Fruit fly (Drosophila melanogaster) whole organism, embryonic: ENCODE results near the gene Atg2.

Source experiments
- Antp ChIP-seq: fragments of 200-800 bp; sonication (Bioruptor generic); optimal IDR thresholded peaks from 3 replicates; lab custom pipeline; 2016; ENCODE audit warnings: missing biosample characterization, missing genetic modification characterization
- Atf-2 ChIP-seq: fragments of 200-800 bp; sonication (Bioruptor generic); optimal IDR thresholded peaks from 2 replicates; lab custom pipeline; 2016; ENCODE audit warnings: missing biosample characterization, missing genetic modification characterization
- Awh ChIP-seq: fragments of 200-800 bp; sonication (Bioruptor generic); IDR thresholded peaks from 2 replicates; pipeline ENCODE4, ENCODE4 v1.3.6; 2022; ENCODE audit warnings: missing biosample characterization, missing genetic modification characterization
- B-H1 ChIP-seq: fragments of 200-800 bp; sonication (Bioruptor generic); IDR thresholded peaks from 3 replicates; pipeline ENCODE4 v1.3.6; 2022; ENCODE audit warnings: missing biosample characterization, missing genetic modification characterization
- Bgb ChIP-seq: fragments of 200-800 bp; sonication (Bioruptor generic); IDR thresholded peaks from 2 replicates; pipeline ENCODE4 v1.3.6; 2022; ENCODE audit warnings: missing biosample characterization, missing genetic modification characterization; ENCODE audit not compliant: partially characterized antibody
- CG10274 ChIP-seq: fragments of 200-800 bp; sonication (Bioruptor generic); optimal IDR thresholded peaks from 3 replicates; lab custom pipeline; 2017; ENCODE audit warnings: missing biosample characterization, mild to moderate bottlenecking, missing genetic modification characterization
- CG10366 ChIP-seq: fragments of 200-800 bp; sonication (Bioruptor generic); IDR thresholded peaks from 2 replicates; pipeline ENCODE4 v1.3.6; 2022; ENCODE audit warnings: missing biosample characterization, missing genetic modification characterization
- CG11093 ChIP-seq: fragments of 200-800 bp; sonication (Bioruptor generic); IDR thresholded peaks from 3 replicates; pipeline ENCODE4 v1.3.6; 2022; ENCODE audit warnings: missing biosample characterization, missing genetic modification characterization
- CG11695 ChIP-seq: fragments of 200-800 bp; sonication (Bioruptor generic); IDR thresholded peaks from 3 replicates; pipeline ENCODE4 v1.3.6; 2022; ENCODE audit warnings: missing biosample characterization, missing genetic modification characterization
- CG11723 ChIP-seq: fragments of 200-800 bp; sonication (Bioruptor generic); optimal IDR thresholded peaks from 2 replicates; lab custom pipeline; 2017; ENCODE audit warnings: missing biosample characterization, mild to moderate bottlenecking, missing genetic modification characterization
- CG12659 ChIP-seq: fragments of 200-800 bp; sonication (Bioruptor generic); optimal IDR thresholded peaks from 3 replicates; lab custom pipeline; 2017; ENCODE audit warnings: mild to moderate bottlenecking, missing biosample characterization, missing genetic modification reagents, missing genetic modification characterization
- CG12942 ChIP-seq: fragments of 200-800 bp; sonication (Bioruptor generic); optimal IDR thresholded peaks from 3 replicates; lab custom pipeline; 2016; ENCODE audit warnings: missing biosample characterization, missing genetic modification characterization
- CG13775 ChIP-seq: fragments of 200-800 bp; sonication (Bioruptor generic); optimal IDR thresholded peaks from 3 replicates; lab custom pipeline; 2017; ENCODE audit warnings: missing biosample characterization, mild to moderate bottlenecking, missing genetic modification characterization
- CG1602 ChIP-seq: fragments of 200-800 bp; sonication (Bioruptor generic); optimal IDR thresholded peaks from 3 replicates; lab custom pipeline; 2016; ENCODE audit warnings: missing biosample characterization, missing genetic modification characterization
- CG1603 ChIP-seq: fragments of 200-800 bp; sonication (Bioruptor generic); optimal IDR thresholded peaks from 2 replicates; lab custom pipeline; 2019; ENCODE audit warnings: missing biosample characterization, mild to moderate bottlenecking, missing genetic modification characterization, moderate library complexity
- CG17612 ChIP-seq: fragments of 200-800 bp; sonication (Bioruptor generic); IDR thresholded peaks from 2 replicates; pipeline ENCODE4 v1.3.6; 2022; ENCODE audit warnings: missing biosample characterization, missing genetic modification characterization
- CG2875 ChIP-seq: fragments of 200-800 bp; sonication (Bioruptor generic); optimal IDR thresholded peaks from 2 replicates; lab custom pipeline; 2017; ENCODE audit warnings: missing biosample characterization, mild to moderate bottlenecking, missing genetic modification characterization, missing genetic modification reagents
- CG30020 ChIP-seq: fragments of 200-800 bp; optimal IDR thresholded peaks from 2 replicates; lab custom pipeline; 2019; ENCODE audit warnings: missing biosample characterization, mild to moderate bottlenecking, missing genetic modification characterization, moderate library complexity
- CG3065 ChIP-seq: fragments of 200-800 bp; sonication (Bioruptor generic); optimal IDR thresholded peaks from 2 replicates; lab custom pipeline; 2016; ENCODE audit warnings: missing biosample characterization, missing genetic modification characterization
- CG3281 ChIP-seq: fragments of 200-800 bp; sonication (Bioruptor generic); optimal IDR thresholded peaks from 3 replicates; lab custom pipeline; 2017; ENCODE audit warnings: missing biosample characterization, mild to moderate bottlenecking, missing genetic modification characterization
- CG33213 ChIP-seq: fragments of 200-800 bp; sonication (Bioruptor generic); optimal IDR thresholded peaks from 3 replicates; lab custom pipeline; 2016; ENCODE audit warnings: missing biosample characterization, missing genetic modification characterization
- CG7357 ChIP-seq: fragments of 200-800 bp; sonication (Bioruptor generic); IDR thresholded peaks from 3 replicates; pipeline ENCODE4 v1.3.6; 2022; ENCODE audit warnings: missing biosample characterization, missing genetic modification characterization
- D19A ChIP-seq: fragments of 200-800 bp; optimal IDR thresholded peaks from 3 replicates; lab custom pipeline; 2019; ENCODE audit warnings: missing biosample characterization, mild to moderate bottlenecking, missing genetic modification characterization, moderate library complexity
- Ets65A ChIP-seq: fragments of 200-800 bp; sonication (Bioruptor generic); peaks from one replicate; lab custom pipeline; 2016; ENCODE audit warnings: missing biosample characterization, missing genetic modification characterization
- H2.0 ChIP-seq: fragments of 200-800 bp; sonication (Bioruptor generic); IDR thresholded peaks from 2 replicates; pipeline ENCODE4 v1.3.6; 2022; ENCODE audit warnings: missing biosample characterization, missing genetic modification characterization
- HHEX ChIP-seq: fragments of 200-800 bp; sonication (Bioruptor generic); optimal IDR thresholded peaks from 3 replicates; lab custom pipeline; 2017; ENCODE audit warnings: missing biosample characterization, mild to moderate bottlenecking, missing genetic modification characterization, missing genetic modification reagents
- Hr39 ChIP-seq: fragments of >200 bp; optimal IDR thresholded peaks from 2 replicates; lab custom pipeline; 2017
- Mad ChIP-seq: fragments of 200-800 bp; sonication (Bioruptor generic); optimal IDR thresholded peaks from 2 replicates; lab custom pipeline; 2016; ENCODE audit warnings: missing biosample characterization, missing genetic modification characterization
- Med ChIP-seq: fragments of 200-800 bp; sonication (Bioruptor generic); peaks from one replicate; lab custom pipeline; 2016; ENCODE audit warnings: missing biosample characterization, missing genetic modification characterization, mild to moderate bottlenecking, inconsistent platforms, moderate library complexity
- NK7.1 ChIP-seq: fragments of 200-800 bp; sonication (Bioruptor generic); optimal IDR thresholded peaks from 3 replicates; lab custom pipeline; 2016; ENCODE audit warnings: missing biosample characterization, missing genetic modification characterization
- ac ChIP-seq: fragments of 200-800 bp; sonication (Bioruptor generic); optimal IDR thresholded peaks from 3 replicates; lab custom pipeline; 2017; ENCODE audit warnings: missing biosample characterization, mild to moderate bottlenecking, missing genetic modification characterization
- ase ChIP-seq: fragments of 200-800 bp; sonication (Bioruptor generic); IDR thresholded peaks from 3 replicates; pipeline ENCODE4 v1.3.6; 2022; ENCODE audit warnings: missing biosample characterization, missing genetic modification characterization
- ci ChIP-seq: fragments of 200-800 bp; sonication (Bioruptor generic); IDR thresholded peaks from 3 replicates; pipeline ENCODE4 v1.3.6; 2022; ENCODE audit warnings: missing biosample characterization, missing genetic modification characterization
- crp ChIP-seq, 2 experiments: fragments of 200-800 bp; sonication (Bioruptor generic); optimal IDR thresholded peaks; 2 replicates in 1 of 2; 3 replicates in 1 of 2; lab custom pipeline; 2017; ENCODE audit warnings: missing biosample characterization in 2 of 2, missing genetic modification characterization in 2 of 2, mild to moderate bottlenecking in 1 of 2, moderate library complexity in 1 of 2
- danr ChIP-seq: fragments of 200-800 bp; sonication (Bioruptor generic); IDR thresholded peaks from 2 replicates; pipeline ENCODE4 v1.3.6; 2022; ENCODE audit warnings: missing biosample characterization, missing genetic modification characterization
- en ChIP-seq: fragments of 200-800 bp; sonication (Bioruptor generic); optimal IDR thresholded peaks from 2 replicates; lab custom pipeline; 2016; ENCODE audit warnings: missing biosample characterization, missing genetic modification characterization
- fru ChIP-seq: fragments of >200 bp; optimal IDR thresholded peaks from 2 replicates; lab custom pipeline; 2017
- gsb ChIP-seq: fragments of 200-800 bp; sonication (Bioruptor generic); IDR thresholded peaks from 2 replicates; pipeline ENCODE4 v1.3.6; 2022; ENCODE audit warnings: missing biosample characterization, missing genetic modification characterization
- gt ChIP-seq: fragments of 200-800 bp; sonication (Bioruptor generic); IDR thresholded peaks from 2 replicates; pipeline ENCODE4 v1.3.6; 2022; ENCODE audit warnings: missing biosample characterization, missing genetic modification characterization
- lilli ChIP-seq: fragments of 200-800 bp; sonication (Bioruptor generic); optimal IDR thresholded peaks from 3 replicates; lab custom pipeline; 2016; ENCODE audit warnings: missing biosample characterization, missing genetic modification characterization
- nerfin-2 ChIP-seq: fragments of 200-800 bp; sonication (Bioruptor generic); IDR thresholded peaks from 2 replicates; pipeline ENCODE4 v1.3.6; 2022; ENCODE audit warnings: missing biosample characterization, missing genetic modification characterization; ENCODE audit not compliant: partially characterized antibody
- nmo ChIP-seq: fragments of 200-800 bp; sonication (Bioruptor generic); optimal IDR thresholded peaks from 2 replicates; lab custom pipeline; 2018; ENCODE audit warnings: missing biosample characterization, mild to moderate bottlenecking, missing genetic modification characterization, moderate library complexity
- odd ChIP-seq: fragments of 200-800 bp; sonication (Bioruptor generic); optimal IDR thresholded peaks from 2 replicates; lab custom pipeline; 2017; ENCODE audit warnings: missing biosample characterization, mild to moderate bottlenecking, missing genetic modification characterization
- p53 ChIP-seq: fragments of 200-800 bp; sonication (Bioruptor generic); optimal IDR thresholded peaks from 2 replicates; lab custom pipeline; 2016; ENCODE audit warnings: missing biosample characterization, missing genetic modification characterization
- pan ChIP-seq, 4 experiments: fragments of >200 bp in 3 of 4; fragments of 200-800 bp in 1 of 4; sonication (Bioruptor generic) in 1 of 4; optimal IDR thresholded peaks in 3 of 4; IDR thresholded peaks in 1 of 4; 2 replicates each; pipeline versions ENCODE4 v1.3.6 to Lab custom; 2017 to 2022; ENCODE audit warnings: missing biosample characterization in 2 of 4, missing genetic modification characterization in 2 of 4, mixed read lengths in 1 of 4
- rib ChIP-seq: fragments of 200-800 bp; sonication (Bioruptor generic); IDR thresholded peaks from 2 replicates; pipeline ENCODE4 v1.3.6; 2022; ENCODE audit warnings: missing biosample characterization, missing genetic modification characterization
- stwl ChIP-seq: fragments of 200-800 bp; sonication (Bioruptor generic); optimal IDR thresholded peaks from 3 replicates; lab custom pipeline; 2018; ENCODE audit warnings: missing biosample characterization, mild to moderate bottlenecking, missing genetic modification characterization, moderate library complexity
- tll ChIP-seq, 2 experiments: fragments of 200-800 bp in 1 of 2; fragments of >200 bp in 1 of 2; sonication (Bioruptor generic) in 1 of 2; optimal IDR thresholded peaks; 2 replicates each; lab custom pipeline; 2017 to 2019; ENCODE audit warnings: missing biosample characterization in 2 of 2, missing genetic modification characterization in 2 of 2, mild to moderate bottlenecking in 1 of 2, moderate library complexity in 1 of 2
- zen ChIP-seq: fragments of 200-800 bp; sonication (Bioruptor generic); optimal IDR thresholded peaks from 3 replicates; lab custom pipeline; 2018; ENCODE audit warnings: missing biosample characterization, mild to moderate bottlenecking, missing genetic modification characterization, moderate library complexity

Gene Atg2

DNA sequence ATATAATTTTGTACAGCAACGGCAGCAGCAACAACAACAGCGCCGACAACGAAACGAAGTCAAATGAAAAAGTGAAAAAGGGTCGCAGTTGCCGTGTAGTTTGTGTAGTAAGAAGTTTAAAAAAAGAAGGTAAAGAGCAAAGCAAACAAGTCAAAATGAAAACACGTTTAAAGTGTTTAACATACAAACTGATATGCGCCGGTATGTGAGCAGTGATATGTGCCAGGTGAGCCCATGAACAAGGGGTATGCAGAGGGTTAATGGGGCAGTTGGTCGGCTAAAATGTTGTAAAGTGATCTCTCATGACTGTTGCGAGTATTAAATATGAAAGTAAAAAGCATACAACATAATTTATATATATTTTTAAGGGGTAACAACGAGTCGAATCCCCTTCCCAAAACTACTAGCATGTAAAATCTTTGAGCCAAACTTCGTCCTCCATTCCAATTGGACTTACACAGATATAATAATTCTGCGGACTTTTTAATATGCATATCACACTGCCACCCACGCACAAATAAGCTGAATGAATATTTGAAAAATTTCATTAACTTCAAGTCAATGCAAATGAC lies 31.9 kb downstream of the Atg2 start (continued):
- TF ChIP-seq nerfin-2 (GFP tag; lab: Robert Waterston, UW) (no peak), Awh (peak; percentile 84), tll (GFP tag; optimal IDR thresholded peaks at IDR 0.05; lab: Kevin White, UChicago) (no peak), Atf-2 (GFP tag; lab: Kevin White, UChicago) (no peak), gt (GFP tag; lab: Robert Waterston, UW) (peak; percentile 73), CG2875 (GFP tag; lab: Kevin White, UChicago) (peak; percentile 46), CG30020 (tag; lab: Kevin White, UChicago) (no peak), D19A (tag; lab: Kevin White, UChicago) (peak; percentile 63), lilli (GFP tag; lab: Kevin White, UChicago) (peak; percentile 50), Antp (peak; percentile 31), ac (GFP tag; lab: Kevin White, UChicago) (no peak), H2.0 (GFP tag; lab: Robert Waterston, UW) (peak; percentile 78), CG12942 (GFP tag; lab: Kevin White, UChicago) (no peak)
- TF ChIP-seq, all 482 proteins: peak for 277

DNA sequence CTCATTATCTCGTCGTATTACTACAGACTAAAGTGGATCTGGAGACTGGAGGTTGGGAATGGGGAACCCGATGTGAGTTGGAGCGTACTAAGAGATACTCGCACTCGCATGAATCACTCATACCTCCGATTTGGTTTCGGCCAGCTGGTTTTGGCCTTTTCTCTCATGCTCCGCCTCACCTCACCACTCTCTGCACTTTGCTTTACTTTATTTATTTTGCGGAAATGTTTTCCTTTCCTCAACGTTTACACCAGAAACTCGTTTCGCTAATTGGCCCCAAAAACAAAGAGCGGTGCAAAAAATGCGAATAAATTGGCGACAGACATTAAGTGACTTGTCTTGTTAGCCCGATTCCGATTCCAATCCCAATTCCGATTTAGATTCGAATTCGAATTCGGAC lies 33.2 kb downstream of the Atg2 start:
- TF ChIP-seq CG12659 (GFP tag; lab: Kevin White, UChicago) (no peak), CG1603 (no peak), gsb (no peak), Hr39 (lab: Kevin White, UChicago) (no peak), rib (GFP tag; lab: Robert Waterston, UW) (no peak), nmo (GFP tag; lab: Kevin White, UChicago) (no peak), CG33213 (GFP tag; lab: Kevin White, UChicago) (no peak), Ets65A (peak; percentile 73), CG10366 (GFP tag; lab: Robert Waterston, UW) (no peak), CG7357 (GFP tag; lab: Robert Waterston, UW) (0 out of 3 replicates have a peak, but pooled peaks have one; percentile 21), Med (GFP tag; lab: Kevin White, UChicago) (peak; percentile 2), pan (optimal IDR thresholded peaks at IDR 0.05; lab: Kevin White, UChicago) (no peak), pan (GFP tag; optimal IDR thresholded peaks at IDR 0.05 in 1 of 2, IDR thresholded peaks at IDR 0.05 in 1 of 2) (no peak), Bgb (GFP tag; lab: Robert Waterston, UW) (no peak), CG11723 (no peak), CG3065 (GFP tag; lab: Kevin White, UChicago) (no peak), crp (GFP tag; optimal IDR thresholded peaks at IDR 0.05; lab: Kevin White, UChicago) (no peak), NK7.1 (GFP tag; lab: Kevin White, UChicago) (no peak), stwl (tag; lab: Kevin White, UChicago) (no peak), ci (GFP tag; lab: Robert Waterston, UW) (no peak)

- TF ChIP-seq CG10274 (GFP tag; lab: Kevin White, UChicago) (no peak), CG11093 (no peak), p53 (GFP tag; lab: Kevin White, UChicago) (no peak), ase (GFP tag; lab: Robert Waterston, UW) (no peak), CG3281 (GFP tag; lab: Kevin White, UChicago) (no peak), CG11695 (GFP tag; lab: Robert Waterston, UW) (0 out of 3 replicates have a peak, but pooled peaks have one; percentile 7), Awh (no peak), fru (lab: Kevin White, UChicago) (no peak), HHEX (GFP tag; lab: Kevin White, UChicago) (no peak), Mad (GFP tag; lab: Kevin White, UChicago) (no peak), zen (tag; lab: Kevin White, UChicago) (peak; percentile 33), CG13775 (GFP tag; lab: Kevin White, UChicago) (no peak), B-H1 (no peak), en (GFP tag; lab: Kevin White, UChicago) (no peak), danr (no peak), CG1602 (GFP tag; lab: Kevin White, UChicago) (no peak), CG17612 (GFP tag; lab: Robert Waterston, UW) (0 out of 2 replicates have a peak, but pooled peaks have one; percentile 12), odd (no peak)
These were observed 34.2 kb downstream of the Atg2 start for dm6 chr3L:2808278-2808892.
